Fruit fly (Drosophila melanogaster) whole organism, prepupa: ENCODE measurements around the gene cue.

ENCODE experiments used
- Blimp-1 ChIP-seq: fragments of 200-800 bp; sonication (Bioruptor generic); optimal IDR thresholded peaks from 3 replicates; lab custom pipeline; 2017; ENCODE audit warnings: missing biosample characterization, missing genetic modification characterization, mild to moderate bottlenecking, moderate library complexity, missing genetic modification reagents
- CG10631 ChIP-seq: fragments of 200-800 bp; sonication (Bioruptor generic); optimal IDR thresholded peaks from 2 replicates; lab custom pipeline; 2016; ENCODE audit warnings: missing biosample characterization, missing genetic modification characterization
- CG10669 ChIP-seq: fragments of 200-800 bp; sonication (Bioruptor generic); optimal IDR thresholded peaks from 3 replicates; lab custom pipeline; 2018; ENCODE audit warnings: missing biosample characterization, mild to moderate bottlenecking, missing genetic modification characterization, moderate library complexity
- CG11294 ChIP-seq: fragments of 200-800 bp; sonication (Bioruptor generic); IDR thresholded peaks from 2 replicates; pipeline ENCODE4 v1.3.6; 2022; ENCODE audit warnings: missing biosample characterization, missing genetic modification characterization
- CG11762 ChIP-seq: fragments of 200-800 bp; sonication (Bioruptor generic); optimal IDR thresholded peaks from 3 replicates; lab custom pipeline; 2016; ENCODE audit warnings: missing biosample characterization, missing genetic modification characterization; ENCODE audit not compliant: insufficient read depth
- CG15336 ChIP-seq: fragments of 200-800 bp; sonication (Bioruptor generic); IDR thresholded peaks from 2 replicates; pipeline ENCODE4 v1.3.6; 2022; ENCODE audit warnings: missing biosample characterization, missing genetic modification characterization
- CG1621 ChIP-seq: fragments of 200-800 bp; sonication (Bioruptor generic); optimal IDR thresholded peaks from 3 replicates; lab custom pipeline; 2018; ENCODE audit warnings: missing biosample characterization, mild to moderate bottlenecking, missing genetic modification characterization
- CG16779 ChIP-seq: fragments of 200-800 bp; sonication (Bioruptor generic); optimal IDR thresholded peaks from 3 replicates; lab custom pipeline; 2017; ENCODE audit warnings: missing biosample characterization, mild to moderate bottlenecking, missing genetic modification characterization
- CG3032 ChIP-seq: fragments of 200-800 bp; optimal IDR thresholded peaks from 2 replicates; lab custom pipeline; 2019; ENCODE audit warnings: missing biosample characterization, mild to moderate bottlenecking, missing genetic modification characterization, moderate library complexity
- CG31627 ChIP-seq: fragments of 200-800 bp; sonication (Bioruptor generic); optimal IDR thresholded peaks from 3 replicates; lab custom pipeline; 2016; ENCODE audit warnings: missing biosample characterization, missing genetic modification characterization
- CG32006 ChIP-seq: fragments of 200-800 bp; sonication (Bioruptor generic); optimal IDR thresholded peaks from 3 replicates; lab custom pipeline; 2017; ENCODE audit warnings: missing biosample characterization, mild to moderate bottlenecking, missing genetic modification characterization
- CG34406 ChIP-seq: fragments of 200-800 bp; sonication (Bioruptor generic); optimal IDR thresholded peaks from 3 replicates; lab custom pipeline; 2016; ENCODE audit warnings: missing biosample characterization, missing genetic modification characterization
- CG3919 ChIP-seq: fragments of 200-800 bp; sonication (Bioruptor generic); optimal IDR thresholded peaks from 3 replicates; lab custom pipeline; 2016; ENCODE audit warnings: missing biosample characterization, missing genetic modification characterization
- CG4318 ChIP-seq: fragments of 200-800 bp; sonication (Bioruptor generic); optimal IDR thresholded peaks from 3 replicates; lab custom pipeline; 2017; ENCODE audit warnings: missing biosample characterization, mild to moderate bottlenecking, missing genetic modification characterization
- CG6163 ChIP-seq: fragments of 200-800 bp; sonication (Bioruptor generic); IDR thresholded peaks from 3 replicates; pipeline ENCODE4 v1.3.6; 2022; ENCODE audit warnings: missing biosample characterization, missing genetic modification characterization
- CG6792 ChIP-seq: fragments of 200-800 bp; sonication (Bioruptor generic); optimal IDR thresholded peaks from 3 replicates; lab custom pipeline; 2016; ENCODE audit warnings: missing biosample characterization, missing genetic modification characterization
- CG7368 ChIP-seq: fragments of 200-800 bp; sonication (Bioruptor generic); optimal IDR thresholded peaks from 3 replicates; lab custom pipeline; 2016; ENCODE audit warnings: missing biosample characterization, missing genetic modification characterization
- CG8319 ChIP-seq: fragments of 200-800 bp; sonication (Bioruptor generic); optimal IDR thresholded peaks from 3 replicates; lab custom pipeline; 2016; ENCODE audit warnings: missing biosample characterization, missing genetic modification characterization
- CG9139 ChIP-seq: fragments of 200-800 bp; sonication (Bioruptor generic); optimal IDR thresholded peaks from 3 replicates; lab custom pipeline; 2017; ENCODE audit warnings: missing biosample characterization, mild to moderate bottlenecking, missing genetic modification characterization
- Eip75B ChIP-seq: fragments of 200-800 bp; sonication (Bioruptor generic); optimal IDR thresholded peaks from 3 replicates; lab custom pipeline; 2016; ENCODE audit warnings: missing biosample characterization, missing genetic modification characterization
- Eip78C ChIP-seq: fragments of 200-800 bp; sonication (Bioruptor generic); peaks from one replicate; lab custom pipeline; 2016; ENCODE audit warnings: missing biosample characterization, missing genetic modification characterization
- Eip93F ChIP-seq: fragments of 200-800 bp; sonication (Bioruptor generic); optimal IDR thresholded peaks from 2 replicates; lab custom pipeline; 2016; ENCODE audit warnings: missing biosample characterization, mild to moderate bottlenecking, missing genetic modification characterization
- Ets96B ChIP-seq: fragments of 200-800 bp; optimal IDR thresholded peaks from 2 replicates; lab custom pipeline; 2019; ENCODE audit warnings: missing biosample characterization, mild to moderate bottlenecking, missing genetic modification characterization, moderate library complexity
- Gug ChIP-seq: fragments of 200-800 bp; sonication (Bioruptor generic); IDR thresholded peaks from 2 replicates; pipeline ENCODE4 v1.3.6; 2022; ENCODE audit warnings: missing biosample characterization, missing genetic modification characterization
- Hr38 ChIP-seq: sonication (Bioruptor generic); optimal IDR thresholded peaks from 2 replicates; lab custom pipeline; 2016; ENCODE audit warnings: missing biosample characterization, missing genetic modification characterization
- Hr39 ChIP-seq: fragments of 200-800 bp; sonication (Bioruptor generic); optimal IDR thresholded peaks from 2 replicates; lab custom pipeline; 2016; ENCODE audit warnings: missing biosample characterization, missing genetic modification characterization
- Hr4 ChIP-seq: fragments of 200-800 bp; sonication (Bioruptor generic); optimal IDR thresholded peaks from 3 replicates; lab custom pipeline; 2016; ENCODE audit warnings: missing biosample characterization, missing genetic modification characterization
- Met ChIP-seq: fragments of 200-800 bp; sonication (Bioruptor generic); optimal IDR thresholded peaks from 3 replicates; lab custom pipeline; 2016; ENCODE audit warnings: missing biosample characterization, missing genetic modification characterization
- OdsH ChIP-seq: fragments of 200-800 bp; sonication (Bioruptor generic); optimal IDR thresholded peaks from 3 replicates; lab custom pipeline; 2016; ENCODE audit warnings: missing biosample characterization, missing genetic modification characterization
- Sox102F ChIP-seq: fragments of 200-800 bp; sonication (Bioruptor generic); optimal IDR thresholded peaks from 2 replicates; lab custom pipeline; 2016; ENCODE audit warnings: missing biosample characterization, mild to moderate bottlenecking, missing genetic modification characterization
- Sox14 ChIP-seq: fragments of 200-800 bp; sonication (Bioruptor generic); optimal IDR thresholded peaks from 3 replicates; lab custom pipeline; 2016; ENCODE audit warnings: missing biosample characterization, missing genetic modification characterization
- Sox15 ChIP-seq: fragments of 200-800 bp; sonication (Bioruptor generic); optimal IDR thresholded peaks from 3 replicates; lab custom pipeline; 2016; ENCODE audit warnings: missing biosample characterization, missing genetic modification characterization
- dac ChIP-seq: fragments of 200-800 bp; sonication (Bioruptor generic); optimal IDR thresholded peaks from 2 replicates; lab custom pipeline; 2017; ENCODE audit warnings: missing biosample characterization, mild to moderate bottlenecking, missing genetic modification characterization
- dsx ChIP-seq: fragments of 200-800 bp; optimal IDR thresholded peaks from 3 replicates; lab custom pipeline; 2019; ENCODE audit warnings: missing biosample characterization, mild to moderate bottlenecking, missing genetic modification characterization, moderate library complexity; ENCODE audit not compliant: poor library complexity, severe bottlenecking
- esn ChIP-seq: fragments of 200-800 bp; sonication (Bioruptor generic); optimal IDR thresholded peaks from 2 replicates; lab custom pipeline; 2016; ENCODE audit warnings: missing biosample characterization, mild to moderate bottlenecking, missing genetic modification characterization, moderate library complexity
- fd59A ChIP-seq: fragments of 200-800 bp; sonication (Bioruptor generic); optimal IDR thresholded peaks from 2 replicates; lab custom pipeline; 2017; ENCODE audit warnings: missing biosample characterization, mild to moderate bottlenecking, missing genetic modification characterization, missing genetic modification reagents
- fkh ChIP-seq: fragments of 200-800 bp; sonication (Bioruptor generic); optimal IDR thresholded peaks from 3 replicates; lab custom pipeline; 2017; ENCODE audit warnings: missing biosample characterization, mild to moderate bottlenecking, missing genetic modification characterization, moderate library complexity
- lz ChIP-seq: fragments of 200-800 bp; sonication (Bioruptor generic); optimal IDR thresholded peaks from 3 replicates; lab custom pipeline; 2016; ENCODE audit warnings: missing biosample characterization, missing genetic modification characterization
- net ChIP-seq: fragments of 200-800 bp; sonication (Bioruptor generic); optimal IDR thresholded peaks from 3 replicates; lab custom pipeline; 2016; ENCODE audit warnings: missing biosample characterization, missing genetic modification characterization
- pdm3 ChIP-seq: fragments of 200-800 bp; sonication (Bioruptor generic); optimal IDR thresholded peaks from 3 replicates; lab custom pipeline; 2016; ENCODE audit warnings: missing biosample characterization, missing genetic modification characterization
- spab ChIP-seq: fragments of 200-800 bp; sonication (Bioruptor generic); optimal IDR thresholded peaks from 2 replicates; lab custom pipeline; 2017; ENCODE audit warnings: missing biosample characterization, mild to moderate bottlenecking, missing genetic modification characterization, missing genetic modification reagents
- ss ChIP-seq, 2 experiments: fragments of 200-800 bp; sonication (Bioruptor generic); optimal IDR thresholded peaks; 2 replicates in 1 of 2; 3 replicates in 1 of 2; lab custom pipeline; 2017 to 2018; ENCODE audit warnings: mild to moderate bottlenecking in 2 of 2, missing biosample characterization in 2 of 2, missing genetic modification characterization in 2 of 2, moderate library complexity in 1 of 2
- topi ChIP-seq: fragments of 200-800 bp; sonication (Bioruptor generic); optimal IDR thresholded peaks from 3 replicates; lab custom pipeline; 2016; ENCODE audit warnings: missing biosample characterization, missing genetic modification characterization

The cue gene

dm6 chr3L:1518715-1519603, 1.9 kb upstream of the cue start (continued):
- TF ChIP-seq CG11762 (GFP tag; lab: Kevin White, UChicago) (peak; percentile 40), Ets96B (tag; lab: Kevin White, UChicago) (no peak), CG31627 (GFP tag; lab: Kevin White, UChicago) (no peak), CG16779 (tag; lab: Kevin White, UChicago) (no peak), CG34406 (GFP tag; lab: Kevin White, UChicago) (no peak), topi (GFP tag; lab: Kevin White, UChicago) (no peak), Hr39 (GFP tag; lab: Kevin White, UChicago) (no peak), ss (GFP tag; optimal IDR thresholded peaks at IDR 0.05; lab: Kevin White, UChicago) (no peak), Sox102F (GFP tag; lab: Kevin White, UChicago) (no peak), fkh (GFP tag; lab: Kevin White, UChicago) (no peak), CG8319 (peak; percentile 15), dsx (no peak), CG6163 (GFP tag; lab: Robert Waterston, UW) (no peak), Gug (GFP tag; lab: Robert Waterston, UW) (no peak), Eip93F (GFP tag; lab: Kevin White, UChicago) (no peak), Eip75B (GFP tag; lab: Kevin White, UChicago) (no peak), Blimp-1 (peak; percentile 93), CG10631 (no peak), esn (peak; percentile 60), OdsH (GFP tag; lab: Kevin White, UChicago) (no peak), CG10669 (GFP tag; lab: Kevin White, UChicago) (no peak), CG6792 (GFP tag; lab: Kevin White, UChicago) (peak; percentile 5), Sox14 (GFP tag; lab: Kevin White, UChicago) (no peak), fd59A (GFP tag; lab: Kevin White, UChicago) (no peak)

- TF ChIP-seq Ets96B (tag; lab: Kevin White, UChicago) (peak; percentile 59), fd59A (GFP tag; lab: Kevin White, UChicago) (peak; percentile 21), CG6163 (GFP tag; lab: Robert Waterston, UW) (peak; percentile 89), net (GFP tag; lab: Kevin White, UChicago) (peak; percentile 81), dsx (no peak), pdm3 (no peak), CG11294 (GFP tag; lab: Robert Waterston, UW) (peak; percentile 56; the same call in 1 of the 2 replicates), spab (no peak), topi (GFP tag; lab: Kevin White, UChicago) (peak; percentile 72), CG15336 (GFP tag; lab: Robert Waterston, UW) (peak; percentile 73), Eip75B (GFP tag; lab: Kevin White, UChicago) (peak; percentile 60), Met (GFP tag; lab: Kevin White, UChicago) (peak; percentile 79), CG4318 (no peak), CG9139 (GFP tag; lab: Kevin White, UChicago) (peak; percentile 45), CG1621 (tag; lab: Kevin White, UChicago) (peak; percentile 49), Eip78C (GFP tag; lab: Kevin White, UChicago) (peak; percentile 91), CG31627 (GFP tag; lab: Kevin White, UChicago) (peak; percentile 80), CG10669 (GFP tag; lab: Kevin White, UChicago) (peak; percentile 50), Hr4 (GFP tag; lab: Kevin White, UChicago) (peak; percentile 76), CG34406 (GFP tag; lab: Kevin White, UChicago) (peak; percentile 44), dac (GFP tag; lab: Kevin White, UChicago) (peak; percentile 49), CG3032 (peak; percentile 10), Hr38 (GFP tag; lab: Kevin White, UChicago) (peak; percentile 68), OdsH (GFP tag; lab: Kevin White, UChicago) (peak; percentile 85), ss (GFP tag; optimal IDR thresholded peaks at IDR 0.05; lab: Kevin White, UChicago) (peak; percentile 15 to 38), CG11762 (GFP tag; lab: Kevin White, UChicago) (peak; percentile 61), Sox15 (GFP tag; lab: Kevin White, UChicago) (peak; percentile 44), esn (peak; percentile 85), CG32006 (GFP tag; lab: Kevin White, UChicago) (peak; percentile 73), CG6792 (GFP tag; lab: Kevin White, UChicago) (peak; percentile 65), Gug (GFP tag; lab: Robert Waterston, UW) (peak; percentile 74), Hr39 (GFP tag; lab: Kevin White, UChicago) (peak; percentile 78), lz (GFP tag; lab: Kevin White, UChicago) (peak; percentile 78), CG7368 (GFP tag; lab: Kevin White, UChicago) (peak; percentile 74), CG3919 (peak; percentile 86), CG8319 (peak; percentile 57)
These were observed 390 bp upstream of the cue start for dm6 chr3L:1517274-1518047.
